Fruit fly (Drosophila melanogaster) whole organism: ENCODE data around the gene CG31468.

Source experiments
- CG8478 ChIP-seq: fragments of >200 bp; optimal IDR thresholded peaks from 2 replicates; lab custom pipeline; 2018; ENCODE audit warnings: inconsistent platforms
- Dll ChIP-seq: fragments of >200 bp; optimal IDR thresholded peaks from 2 replicates; lab custom pipeline; 2017
- pan ChIP-seq: fragments of >200 bp; optimal IDR thresholded peaks from 2 replicates; lab custom pipeline; 2017
- psq ChIP-seq: fragments of >200 bp; optimal IDR thresholded peaks from 2 replicates; lab custom pipeline; 2017

DNA sequence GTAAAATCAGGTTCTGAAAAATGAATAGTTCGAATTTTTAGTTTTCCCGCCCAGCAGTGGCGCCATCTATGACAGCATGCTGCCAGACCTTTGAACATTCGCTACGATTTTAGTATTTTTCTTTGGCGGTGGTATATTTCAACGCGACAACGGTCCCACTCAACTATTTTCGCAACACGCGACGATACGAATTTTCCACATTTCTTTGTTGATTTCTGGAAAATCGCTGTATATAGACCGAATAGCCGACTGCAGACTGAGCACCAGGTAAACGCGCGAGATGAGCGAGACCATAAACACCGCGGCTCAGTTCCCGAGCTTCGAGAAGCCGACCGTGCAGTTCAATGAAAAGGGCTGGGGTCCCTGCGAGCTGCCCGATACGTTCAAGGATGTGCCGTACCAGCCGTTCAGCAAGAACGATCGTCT, 20.2 kb downstream of the CG31468 start, which contains the start of gene eIF3d1:
- TF ChIP-seq pan (lab: Kevin White, UChicago) (no peak), Dll (lab: Kevin White, UChicago) (no peak), CG8478 (lab: Kevin White, UChicago) (no peak), psq (no peak)
